Worm (Caenorhabditis elegans): ENCODE measurements around the gene txt-13.

ce11 chrII:10530907-10531306 is 39.5 kb upstream of the txt-13 start:
- no peak for TF ChIP-seq alr-1 (tag; optimal IDR thresholded peaks at IDR 0.05)
- no peak for TF ChIP-seq nhr-237 (tag; optimal IDR thresholded peaks at IDR 0.05)
- no peak for TF ChIP-seq sma-9 (GFP tag; optimal IDR thresholded peaks at IDR 0.05)
- TF ChIP-seq sma-9 (tag; optimal IDR thresholded peaks at IDR 0.05), result no peak
- no peak for TF ChIP-seq ceh-16 (tag; optimal IDR thresholded peaks at IDR 0.05)
- no peak for TF ChIP-seq zag-1 (tag; optimal IDR thresholded peaks at IDR 0.05)
- TF ChIP-seq mdl-1 (tag; optimal IDR thresholded peaks at IDR 0.05), result no peak

All from whole organism, L2 larva.